Worm (Caenorhabditis elegans) whole organism, young adult: Measurements from ENCODE around the gene ceh-14.

Source experiments
- B0019.2 ChIP-seq: fragments of 200-800 bp; sonication (Bioruptor generic); conservative IDR thresholded peaks from 2 replicates; pipeline ENCODE4 v1.3.6; 2022; ENCODE audit warnings: missing genetic modification reagents, missing genetic modification characterization, missing compliant biosample characterization
- C17E4.6 ChIP-seq: fragments of 200-800 bp; sonication (Bioruptor generic); IDR thresholded peaks from 2 replicates; pipeline ENCODE4 v1.3.6; 2022; ENCODE audit warnings: missing genetic modification reagents, missing genetic modification characterization, missing compliant biosample characterization
- D2030.7 ChIP-seq: fragments of 200-800 bp; sonication (Bioruptor generic); IDR thresholded peaks from 2 replicates; pipeline ENCODE4 v1.3.6; 2022; ENCODE audit warnings: missing genetic modification reagents, missing genetic modification characterization, missing compliant biosample characterization
- F22D6.2 ChIP-seq: sonication (generic microtip); optimal IDR thresholded peaks from 2 replicates; lab custom pipeline; 2016; ENCODE audit warnings: mild to moderate bottlenecking, missing genetic modification characterization, missing compliant biosample characterization
- F33H1.4 ChIP-seq: fragments of 200-800 bp; sonication (Bioruptor generic); IDR thresholded peaks from 2 replicates; pipeline ENCODE4 v1.3.6; 2022; ENCODE audit warnings: missing genetic modification reagents, missing genetic modification characterization, missing compliant biosample characterization
- F39B2.1 ChIP-seq: fragments of 200-800 bp; sonication (Bioruptor generic); IDR thresholded peaks from 2 replicates; pipeline ENCODE4 v1.3.6; 2022; ENCODE audit warnings: missing genetic modification reagents, missing genetic modification characterization, missing compliant biosample characterization
- F55B11.4 ChIP-seq: sonication (generic microtip); optimal IDR thresholded peaks from 2 replicates; lab custom pipeline; 2016; ENCODE audit warnings: missing compliant biosample characterization, missing genetic modification characterization, borderline replicate concordance; ENCODE audit not compliant: insufficient read depth
- K11D2.4 ChIP-seq: fragments of 200-800 bp; sonication (Bioruptor generic); IDR thresholded peaks from 2 replicates; pipeline ENCODE4 v1.3.6; 2022; ENCODE audit warnings: missing genetic modification reagents, missing genetic modification characterization, missing compliant biosample characterization
- Y53F4B.3 ChIP-seq: fragments of 200-800 bp; sonication (Bioruptor generic); IDR thresholded peaks from 2 replicates; pipeline ENCODE4 v1.3.6; 2022; ENCODE audit warnings: missing genetic modification reagents, missing genetic modification characterization, missing compliant biosample characterization
- Y53G8AR.9 ChIP-seq: fragments of 200-800 bp; sonication (Bioruptor generic); conservative IDR thresholded peaks from 2 replicates; pipeline ENCODE4 v1.3.6; 2022; ENCODE audit warnings: missing genetic modification reagents, missing genetic modification characterization, missing compliant biosample characterization
- Y56A3A.18 ChIP-seq: fragments of 200-800 bp; sonication (Bioruptor generic); IDR thresholded peaks from 2 replicates; pipeline ENCODE4 v1.3.6; 2022; ENCODE audit warnings: missing genetic modification reagents, missing genetic modification characterization, missing compliant biosample characterization
- Y95B8A.8 ChIP-seq: fragments of 200-800 bp; sonication (Bioruptor generic); IDR thresholded peaks from 2 replicates; pipeline ENCODE4 v1.3.6; 2022; ENCODE audit warnings: missing genetic modification reagents, missing genetic modification characterization, missing compliant biosample characterization
- athp-1 ChIP-seq: sonication (generic microtip); optimal IDR thresholded peaks from 2 replicates; lab custom pipeline; 2017; ENCODE audit warnings: mild to moderate bottlenecking, missing genetic modification characterization, missing compliant biosample characterization
- attf-5 ChIP-seq: fragments of 200-800 bp; sonication (Bioruptor generic); optimal IDR thresholded peaks from 2 replicates; lab custom pipeline; 2018; ENCODE audit warnings: mild to moderate bottlenecking, missing genetic modification characterization, missing compliant biosample characterization
- ccch-3 ChIP-seq: fragments of 200-800 bp; sonication (Bioruptor generic); optimal IDR thresholded peaks from 2 replicates; lab custom pipeline; 2018; ENCODE audit warnings: mild to moderate bottlenecking, missing genetic modification characterization, missing compliant biosample characterization
- ceh-100 ChIP-seq: fragments of 200-800 bp; sonication (Bioruptor generic); IDR thresholded peaks from 2 replicates; pipeline ENCODE4 v1.3.6; 2022; ENCODE audit warnings: missing genetic modification reagents, missing genetic modification characterization, missing compliant biosample characterization
- ceh-91 ChIP-seq: fragments of 200-800 bp; sonication (Bioruptor generic); IDR thresholded peaks from 2 replicates; pipeline ENCODE4 v1.3.6; 2022; ENCODE audit warnings: missing genetic modification reagents, missing genetic modification characterization, missing compliant biosample characterization
- dpl-1 ChIP-seq: fragments of 150-350 bp; optimal IDR thresholded peaks from 2 replicates; lab custom pipeline; 2014; ENCODE audit warnings: missing biosample characterization, missing genetic modification reagents, missing genetic modification characterization
- egl-18 ChIP-seq: fragments of 200-800 bp; sonication (Bioruptor generic); IDR thresholded peaks from 2 replicates; pipeline ENCODE4 v1.3.6; 2022; ENCODE audit warnings: missing genetic modification reagents, missing genetic modification characterization, missing compliant biosample characterization
- egrh-3 ChIP-seq: fragments of 200-800 bp; sonication (Bioruptor generic); IDR thresholded peaks from 2 replicates; pipeline ENCODE4 v1.3.6; 2022; ENCODE audit warnings: missing genetic modification reagents, missing genetic modification characterization, missing compliant biosample characterization
- ekl-4 ChIP-seq: fragments of 200-800 bp; sonication (Bioruptor generic); IDR thresholded peaks from 2 replicates; pipeline ENCODE4 v1.3.6; 2022; ENCODE audit warnings: missing genetic modification reagents, missing genetic modification characterization, missing compliant biosample characterization
- lin-26 ChIP-seq: fragments of 200-800 bp; sonication (Bioruptor generic); IDR thresholded peaks from 2 replicates; pipeline ENCODE4 v1.3.6; 2022; ENCODE audit warnings: missing genetic modification reagents, missing genetic modification characterization, missing compliant biosample characterization
- lin-40 ChIP-seq: sonication (generic microtip); optimal IDR thresholded peaks from 2 replicates; lab custom pipeline; 2016; ENCODE audit warnings: missing genetic modification characterization, mild to moderate bottlenecking, missing compliant biosample characterization, missing genotype, missing genetic modification reagents
- lin-54 ChIP-seq: fragments of 200-800 bp; sonication (Bioruptor generic); optimal IDR thresholded peaks from 2 replicates; lab custom pipeline; 2018; ENCODE audit warnings: mild to moderate bottlenecking, missing genetic modification characterization, missing compliant biosample characterization
- mcd-1 ChIP-seq: fragments of 200-800 bp; sonication (Bioruptor generic); IDR thresholded peaks from 2 replicates; pipeline ENCODE4 v1.3.6; 2022; ENCODE audit warnings: missing genetic modification reagents, missing genetic modification characterization, missing compliant biosample characterization
- mel-28 ChIP-seq: sonication (generic microtip); optimal IDR thresholded peaks from 2 replicates; lab custom pipeline; 2016; ENCODE audit warnings: borderline replicate concordance, mild to moderate bottlenecking, missing genetic modification characterization, missing compliant biosample characterization
- nfya-2 ChIP-seq: fragments of 200-800 bp; sonication (Bioruptor generic); IDR thresholded peaks from 2 replicates; pipeline ENCODE4 v1.3.6; 2022; ENCODE audit warnings: missing genetic modification reagents, missing genetic modification characterization, missing compliant biosample characterization
- nfyb-1 ChIP-seq: fragments of 200-800 bp; sonication (Bioruptor generic); IDR thresholded peaks from 2 replicates; pipeline ENCODE4 v1.3.6; 2022; ENCODE audit warnings: missing genetic modification reagents, missing genetic modification characterization, missing compliant biosample characterization
- nhr-120 ChIP-seq: fragments of 200-800 bp; sonication (Bioruptor generic); IDR thresholded peaks from 2 replicates; pipeline ENCODE4 v1.3.6; 2022; ENCODE audit warnings: missing genetic modification characterization, missing compliant biosample characterization
- nhr-179 ChIP-seq: sonication (generic microtip); optimal IDR thresholded peaks from 2 replicates; lab custom pipeline; 2016; ENCODE audit warnings: mild to moderate bottlenecking, missing genetic modification characterization, missing compliant biosample characterization
- pha-4 ChIP-seq: fragments of 150-350 bp; sonication (generic microtip); optimal IDR thresholded peaks from 2 replicates; lab custom pipeline; 2014; ENCODE audit warnings: missing biosample characterization, missing genetic modification reagents, missing genetic modification characterization
- snpc-1.3 ChIP-seq: sonication (generic microtip); optimal IDR thresholded peaks from 2 replicates; lab custom pipeline; 2017; ENCODE audit warnings: missing genetic modification characterization, mild to moderate bottlenecking, missing compliant biosample characterization, antibody characterized with exemption, moderate library complexity, missing genotype, missing genetic modification reagents; ENCODE audit not compliant: insufficient read depth
- snpc-3.4 ChIP-seq: sonication (generic microtip); optimal IDR thresholded peaks from 2 replicates; lab custom pipeline; 2017; ENCODE audit warnings: missing genetic modification characterization, mild to moderate bottlenecking, missing compliant biosample characterization, antibody characterized with exemption, moderate library complexity, missing genotype, missing genetic modification reagents
- tbx-9 ChIP-seq: sonication (generic microtip); optimal IDR thresholded peaks from 2 replicates; lab custom pipeline; 2016; ENCODE audit warnings: borderline replicate concordance, missing genetic modification characterization, inconsistent platforms, missing compliant biosample characterization
- zfh-2 ChIP-seq: fragments of 200-800 bp; sonication (Bioruptor generic); conservative IDR thresholded peaks from 2 replicates; pipeline ENCODE4 v1.3.6; 2022; ENCODE audit warnings: missing genetic modification reagents, missing genetic modification characterization, missing compliant biosample characterization
- ztf-18 ChIP-seq: sonication (generic microtip); optimal IDR thresholded peaks from 2 replicates; lab custom pipeline; 2016; ENCODE audit warnings: missing genotype, mild to moderate bottlenecking, missing genetic modification characterization, missing compliant biosample characterization
- ztf-22 ChIP-seq: fragments of 200-800 bp; sonication (Bioruptor generic); optimal IDR thresholded peaks from 2 replicates; lab custom pipeline; 2018; ENCODE audit warnings: mild to moderate bottlenecking, missing genetic modification characterization, moderate library complexity, missing compliant biosample characterization

The ceh-14 gene

ce11 chrX:7550452-7550851, 17.9 kb upstream of the ceh-14 start:
- no peak for TF ChIP-seq ceh-91 (GFP tag; lab: Robert Waterston, UW)
- TF ChIP-seq tbx-9, result no peak
- TF ChIP-seq B0019.2, result no peak
- no peak for TF ChIP-seq ztf-22

DNA sequence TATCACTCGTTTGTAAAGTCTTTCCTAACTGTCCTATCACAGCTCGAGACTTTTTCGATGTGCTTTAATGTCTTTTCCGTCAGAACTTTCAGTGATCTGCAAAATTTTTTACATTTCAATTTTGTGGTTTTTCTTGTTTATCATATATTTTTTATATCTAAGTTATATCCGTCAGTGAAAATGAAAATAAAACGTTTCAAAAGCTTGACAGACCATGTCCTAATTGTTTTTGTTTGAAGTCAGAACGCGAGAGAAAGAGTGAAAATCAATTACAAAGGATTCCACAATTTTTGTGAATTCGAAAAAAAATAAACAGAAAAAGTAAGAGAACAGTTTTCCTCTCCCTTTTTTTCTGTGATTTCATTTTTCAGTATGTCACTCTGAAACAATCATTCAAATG, 15.6 kb upstream of the ceh-14 start, which contains the start of gene F46C8.1:
F46C8.1 (plus strand) TSS at position 301 of the 400 bp plus-strand sequence.
- TF ChIP-seq ceh-100 (GFP tag; lab: Robert Waterston, UW), result no peak
- no peak for TF ChIP-seq Y56A3A.18 (GFP tag; lab: Robert Waterston, UW)
- no peak for TF ChIP-seq C17E4.6
- no peak for TF ChIP-seq Y95B8A.8 (GFP tag; lab: Robert Waterston, UW)
- TF ChIP-seq athp-1, result no peak
- no peak for TF ChIP-seq F55B11.4 (tag; lab: Kevin White, UChicago)
- TF ChIP-seq nhr-179 (tag; lab: Kevin White, UChicago), result no peak
- TF ChIP-seq Y53F4B.3, result no peak
- TF ChIP-seq ccch-3 (GFP tag; lab: Kevin White, UChicago), result no peak
- no peak for TF ChIP-seq ztf-18
- no peak for TF ChIP-seq F22D6.2
- TF ChIP-seq dpl-1 (GFP tag; lab: Kevin White, UChicago), result no peak
- no peak for TF ChIP-seq nfyb-1 (GFP tag; lab: Robert Waterston, UW)
- TF ChIP-seq egrh-3, result no peak
- TF ChIP-seq F39B2.1 (GFP tag; lab: Robert Waterston, UW), result no peak
- TF ChIP-seq nfya-2, result no peak
- no peak for TF ChIP-seq lin-40 (tag; lab: Kevin White, UChicago)
- TF ChIP-seq mel-28 (tag; lab: Kevin White, UChicago), result no peak
- TF ChIP-seq lin-54 (GFP tag; lab: Kevin White, UChicago), result no peak

ce11 chrX:7547696-7548095, 15.2 kb upstream of the ceh-14 start:
- TF ChIP-seq mcd-1, result no peak
- TF ChIP-seq zfh-2 (GFP tag; lab: Robert Waterston, UW), result peak; percentile 82
- TF ChIP-seq Y53G8AR.9, result 0 out of 2 replicates have a peak, but pooled peaks have one; percentile 46
- no peak for TF ChIP-seq egl-18 (GFP tag; lab: Robert Waterston, UW)
- peak; percentile 60; the same call in 1 of the 2 replicates for TF ChIP-seq egrh-3
- TF ChIP-seq nhr-120 (GFP tag; lab: Robert Waterston, UW), result no peak
- no peak for TF ChIP-seq ztf-18

DNA sequence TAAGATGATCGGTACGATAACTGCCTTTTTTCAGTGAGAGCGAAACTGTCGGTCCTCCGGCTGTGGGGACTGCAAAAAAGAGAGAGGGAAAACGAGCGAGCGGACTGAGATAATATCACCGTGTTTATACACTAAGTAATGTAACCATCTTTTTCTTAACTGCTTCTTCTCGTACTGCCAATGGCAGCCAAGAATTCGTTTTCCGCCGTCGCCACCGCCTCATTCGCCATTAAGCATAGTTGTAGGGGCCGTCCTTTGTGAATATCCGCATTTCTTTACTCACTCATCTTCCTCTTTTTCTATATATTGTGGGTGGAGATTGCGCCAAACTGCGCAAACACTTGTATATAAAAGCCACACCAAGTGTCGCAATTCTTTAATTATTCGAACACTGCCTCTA, 14.0 kb upstream of the ceh-14 start, which contains the start of gene col-174:
col-174 (plus strand) TSS at position 301 of the 400 bp plus-strand sequence.
- TF ChIP-seq ztf-22 (no peak), attf-5 (no peak), lin-26 (GFP tag; lab: Robert Waterston, UW) (no peak), snpc-3.4 (no peak), D2030.7 (GFP tag; lab: Robert Waterston, UW) (no peak), pha-4 (tag; lab: Kevin White, UChicago) (no peak), egl-18 (GFP tag; lab: Robert Waterston, UW) (no peak), snpc-1.3 (tag; lab: Kevin White, UChicago) (no peak), Y95B8A.8 (GFP tag; lab: Robert Waterston, UW) (no peak), K11D2.4 (GFP tag; lab: Robert Waterston, UW) (no peak), ekl-4 (no peak), F33H1.4 (GFP tag; lab: Robert Waterston, UW) (no peak), C17E4.6 (no peak)
- TF ChIP-seq, all 124 proteins: peak for 0
